Worm (Caenorhabditis elegans): ENCODE results near the gene scl-27.

The scl-27 gene

ce11 chrV:446988-447387 is 47.2 kb downstream of the scl-27 start:
- no peak for TF ChIP-seq nhr-28 (tag; optimal IDR thresholded peaks at IDR 0.05)
- TF ChIP-seq tbx-2 (tag; optimal IDR thresholded peaks at IDR 0.05) = no peak
- TF ChIP-seq fkh-10 (GFP tag; optimal IDR thresholded peaks at IDR 0.05) = no peak
- TF ChIP-seq elt-3 (tag; optimal IDR thresholded peaks at IDR 0.05) = no peak

ce11 chrV:449130-449529 is 49.3 kb downstream of the scl-27 start, which contains the start of gene srh-35:
TSS of gene srh-35 (minus strand) at chrV:449230.
- TF ChIP-seq lin-39 (tag; optimal IDR thresholded peaks at IDR 0.05) = no peak
- no peak for TF ChIP-seq nhr-43 (tag; optimal IDR thresholded peaks at IDR 0.05; ENCODE audit: poor library complexity, severe bottlenecking)
- no peak for TF ChIP-seq nfya-1 (tag; optimal IDR thresholded peaks at IDR 0.05; ENCODE audit: insufficient read depth)
- TF ChIP-seq nhr-25 (tag; optimal IDR thresholded peaks at IDR 0.05) = no peak
- TF ChIP-seq ceh-16 (tag; optimal IDR thresholded peaks at IDR 0.05) = no peak

ce11 chrV:449685-450084 is 49.9 kb downstream of the scl-27 start, which contains the start of gene M02H5.8:
TSS of gene M02H5.8 (plus strand) at chrV:449981.
- TF ChIP-seq elt-2 (tag; optimal IDR thresholded peaks at IDR 0.05) (peak; percentile 57), pqm-1 (tag; optimal IDR thresholded peaks at IDR 0.05) (peak; percentile 47), nhr-25 (tag; optimal IDR thresholded peaks at IDR 0.05) (no peak)

- TF ChIP-seq daf-12 (tag; optimal IDR thresholded peaks at IDR 0.05) = no peak
- TF ChIP-seq sea-2 (GFP tag; optimal IDR thresholded peaks at IDR 0.05) = no peak
- no peak for TF ChIP-seq ceh-28 (tag; optimal IDR thresholded peaks at IDR 0.05)
- no peak for TF ChIP-seq eor-1 (tag; optimal IDR thresholded peaks at IDR 0.05)
- no peak for TF ChIP-seq pqm-1 (tag; optimal IDR thresholded peaks at IDR 0.05)
- TF ChIP-seq nhr-25 (tag; optimal IDR thresholded peaks at IDR 0.05) = no peak
- no peak for TF ChIP-seq elt-3 (tag; optimal IDR thresholded peaks at IDR 0.05)
- TF ChIP-seq nhr-77 (tag; optimal IDR thresholded peaks at IDR 0.05) = no peak
- no peak for TF ChIP-seq nhr-237 (tag; optimal IDR thresholded peaks at IDR 0.05)
- TF ChIP-seq nfya-1 (tag; optimal IDR thresholded peaks at IDR 0.05; ENCODE audit: insufficient read depth) = no peak
- no peak for TF ChIP-seq jun-1 (tag; optimal IDR thresholded peaks at IDR 0.05)
- TF ChIP-seq tbx-2 (tag; optimal IDR thresholded peaks at IDR 0.05) = no peak
- no peak for TF ChIP-seq fkh-10 (GFP tag; optimal IDR thresholded peaks at IDR 0.05)
- TF ChIP-seq nhr-12 (tag; optimal IDR thresholded peaks at IDR 0.05) = no peak
- peak; percentile 27 for TF ChIP-seq pha-4 (tag; optimal IDR thresholded peaks at IDR 0.05)
- TF ChIP-seq elt-2 (tag; optimal IDR thresholded peaks at IDR 0.05) = peak; percentile 35
- TF ChIP-seq ztf-11 (tag; optimal IDR thresholded peaks at IDR 0.05) = no peak
- TF ChIP-seq R02D3.7 (tag; optimal IDR thresholded peaks at IDR 0.05) = no peak
Observed at ce11 chrV:450757-451501, 51.1 kb downstream of the scl-27 start, which contains the start of gene nhr-123. TSS of gene nhr-123 (plus strand) at chrV:451451.

All from whole organism, L3 larva.